Worm (Caenorhabditis elegans): Measurements from ENCODE around the gene tiar-1.

tiar-1 gene

DNA sequence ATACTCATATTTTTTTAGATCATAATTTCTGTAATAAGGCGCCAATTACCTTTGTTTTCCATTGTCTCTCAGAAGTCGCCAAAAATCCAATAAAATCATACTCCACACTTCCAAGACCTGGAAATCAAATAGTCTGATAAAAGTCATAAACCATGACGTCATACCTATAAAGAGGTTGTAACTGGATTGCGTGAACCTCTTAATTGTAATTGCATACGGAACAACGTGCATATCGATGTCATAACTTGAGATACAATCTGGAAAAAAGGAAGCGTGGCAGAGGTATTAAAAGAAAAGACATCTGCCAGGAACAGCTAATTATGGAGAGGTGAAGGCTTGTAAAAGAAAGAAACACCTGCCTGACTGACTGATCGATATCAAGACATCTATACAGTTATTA lies 30.5 kb upstream of the tiar-1 start, which contains the start of gene F10C1.9:
TSS of gene F10C1.9 (minus strand) at position 197 of the 400 bp plus-strand sequence.
- TF ChIP-seq ceh-48 (tag; optimal IDR thresholded peaks at IDR 0.05) (no peak), elt-2 (tag; optimal IDR thresholded peaks at IDR 0.05) (peak; percentile 3)

DNA sequence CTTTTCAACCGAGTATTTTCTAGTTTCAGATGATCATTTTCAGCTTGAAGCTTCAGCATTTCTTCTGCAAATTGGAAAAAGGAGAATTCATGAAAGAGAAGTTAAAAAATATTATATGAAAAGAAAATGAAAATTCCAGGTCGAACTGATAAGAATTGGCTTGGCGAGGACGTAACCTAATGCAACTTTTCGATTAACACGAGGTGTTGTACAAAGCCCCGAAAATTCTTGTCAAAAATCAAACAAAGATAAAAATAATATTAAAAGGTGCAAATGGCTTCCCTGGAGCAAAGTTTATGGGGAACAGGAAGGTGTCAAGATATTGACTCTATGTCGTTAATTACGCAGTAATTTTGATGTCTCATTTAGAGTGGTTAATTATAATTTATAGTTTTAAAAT lies 29.7 kb upstream of the tiar-1 start:
- no peak for TF ChIP-seq eyg-1 (tag; optimal IDR thresholded peaks at IDR 0.05)
- no peak for TF ChIP-seq ceh-2 (tag; optimal IDR thresholded peaks at IDR 0.05)
- no peak for TF ChIP-seq madf-2 (tag; optimal IDR thresholded peaks at IDR 0.05)
- no peak for TF ChIP-seq dmd-4 (tag; optimal IDR thresholded peaks at IDR 0.05; ENCODE audit: borderline replicate concordance)
- TF ChIP-seq C08G9.2 (tag; optimal IDR thresholded peaks at IDR 0.05), result no peak
- TF ChIP-seq ref-2 (tag; optimal IDR thresholded peaks at IDR 0.05), result no peak
- no peak for TF ChIP-seq hlh-13 (GFP tag; optimal IDR thresholded peaks at IDR 0.05)
- TF ChIP-seq sdc-2 (tag; optimal IDR thresholded peaks at IDR 0.05), result no peak
- no peak for TF ChIP-seq lim-6 (tag; optimal IDR thresholded peaks at IDR 0.05)
- TF ChIP-seq hlh-6 (tag; optimal IDR thresholded peaks at IDR 0.05), result no peak
- no peak for TF ChIP-seq unc-55 (GFP tag; optimal IDR thresholded peaks at IDR 0.05)
- TF ChIP-seq ceh-30 (tag; optimal IDR thresholded peaks at IDR 0.05), result no peak
- no peak for TF ChIP-seq ceh-22 (tag; optimal IDR thresholded peaks at IDR 0.05)
- no peak for TF ChIP-seq ahr-1 (tag; optimal IDR thresholded peaks at IDR 0.05)
- TF ChIP-seq unc-42 (tag; optimal IDR thresholded peaks at IDR 0.05), result no peak

DNA sequence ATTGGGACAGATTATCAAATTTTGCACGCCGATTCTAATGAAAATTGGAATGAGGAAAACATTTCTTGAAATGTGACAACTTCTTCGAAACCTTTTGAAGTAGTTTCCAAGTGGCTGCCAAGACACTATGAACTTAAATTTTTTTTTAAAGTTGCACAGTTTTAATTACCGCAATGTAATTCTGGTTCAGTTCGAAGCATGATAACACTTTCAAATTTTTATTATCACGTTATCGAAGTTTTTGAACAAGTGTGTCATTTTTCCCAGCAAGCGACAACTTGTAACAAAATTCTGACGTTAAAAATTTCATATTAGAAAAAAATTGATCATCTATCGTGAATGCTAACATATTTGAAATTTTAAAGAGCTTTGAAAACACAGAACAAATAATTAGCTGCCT lies 28.1 kb upstream of the tiar-1 start:
- TF ChIP-seq fkh-6 (tag; optimal IDR thresholded peaks at IDR 0.05), result no peak
- no peak for TF ChIP-seq ets-4 (tag; optimal IDR thresholded peaks at IDR 0.05)
- no peak for TF ChIP-seq ceh-18 (tag; optimal IDR thresholded peaks at IDR 0.05)
- no peak for TF ChIP-seq unc-86 (tag; optimal IDR thresholded peaks at IDR 0.05)
- TF ChIP-seq F13H6.1 (tag; optimal IDR thresholded peaks at IDR 0.05), result no peak
- TF ChIP-seq ceh-48 (tag; optimal IDR thresholded peaks at IDR 0.05), result no peak
- TF ChIP-seq pha-4 (tag; optimal IDR thresholded peaks at IDR 0.05), result no peak
- no peak for TF ChIP-seq ceh-9 (tag; optimal IDR thresholded peaks at IDR 0.05)
- TF ChIP-seq mec-3 (tag; optimal IDR thresholded peaks at IDR 0.05; ENCODE audit: borderline replicate concordance), result no peak
- no peak for TF ChIP-seq ceh-24 (tag; optimal IDR thresholded peaks at IDR 0.05)
- TF ChIP-seq C38D4.7 (GFP tag; optimal IDR thresholded peaks at IDR 0.05), result no peak
- TF ChIP-seq eyg-1 (tag; optimal IDR thresholded peaks at IDR 0.05), result no peak
- TF ChIP-seq zip-5 (tag; optimal IDR thresholded peaks at IDR 0.05), result no peak
- TF ChIP-seq odd-2 (tag; optimal IDR thresholded peaks at IDR 0.05), result no peak
- no peak for TF ChIP-seq gmeb-2 (tag; optimal IDR thresholded peaks at IDR 0.05)
- TF ChIP-seq tbx-2 (tag; optimal IDR thresholded peaks at IDR 0.05), result no peak

DNA sequence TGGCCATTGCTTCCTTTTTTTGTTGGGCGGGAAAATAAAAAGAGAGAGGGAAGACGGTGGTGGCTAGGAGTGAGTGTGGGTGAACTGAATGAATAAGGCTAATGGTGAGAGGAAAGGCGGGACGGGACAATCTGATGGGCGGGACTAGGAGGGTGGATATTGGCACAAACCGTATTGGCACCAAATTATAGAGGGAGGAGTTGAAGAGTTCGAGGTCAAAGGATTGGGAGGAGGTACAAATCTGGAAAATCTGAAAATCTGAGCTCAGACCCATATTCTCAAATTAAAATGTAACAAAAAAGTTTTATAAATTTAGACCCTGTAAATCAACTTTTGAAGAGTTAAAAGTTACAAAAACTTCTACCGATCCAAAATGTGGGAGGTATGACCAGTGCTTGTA lies 24.2 kb upstream of the tiar-1 start, which contains the start of gene hlh-14:
TSS of gene hlh-14 (minus strand) at position 101 of the 400 bp plus-strand sequence.
- TF ChIP-seq pax-1 (tag; optimal IDR thresholded peaks at IDR 0.05) (no peak), unc-55 (GFP tag; optimal IDR thresholded peaks at IDR 0.05) (no peak), syd-9 (tag; optimal IDR thresholded peaks at IDR 0.05) (no peak), K02D7.2 (tag; optimal IDR thresholded peaks at IDR 0.05) (no peak), rnt-1 (tag; optimal IDR thresholded peaks at IDR 0.05) (no peak), dmd-4 (tag; optimal IDR thresholded peaks at IDR 0.05; ENCODE audit: borderline replicate concordance) (no peak), ahr-1 (tag; optimal IDR thresholded peaks at IDR 0.05) (no peak), zip-5 (tag; optimal IDR thresholded peaks at IDR 0.05) (no peak), gmeb-2 (tag; optimal IDR thresholded peaks at IDR 0.05) (no peak), sox-4 (tag; optimal IDR thresholded peaks at IDR 0.05) (no peak), eyg-1 (tag; optimal IDR thresholded peaks at IDR 0.05) (no peak), hlh-15 (tag; optimal IDR thresholded peaks at IDR 0.05) (no peak), hlh-13 (GFP tag; optimal IDR thresholded peaks at IDR 0.05) (no peak)
